Worm (Caenorhabditis elegans): ENCODE measurements around the gene F10E7.1.

F10E7.1 gene

DNA sequence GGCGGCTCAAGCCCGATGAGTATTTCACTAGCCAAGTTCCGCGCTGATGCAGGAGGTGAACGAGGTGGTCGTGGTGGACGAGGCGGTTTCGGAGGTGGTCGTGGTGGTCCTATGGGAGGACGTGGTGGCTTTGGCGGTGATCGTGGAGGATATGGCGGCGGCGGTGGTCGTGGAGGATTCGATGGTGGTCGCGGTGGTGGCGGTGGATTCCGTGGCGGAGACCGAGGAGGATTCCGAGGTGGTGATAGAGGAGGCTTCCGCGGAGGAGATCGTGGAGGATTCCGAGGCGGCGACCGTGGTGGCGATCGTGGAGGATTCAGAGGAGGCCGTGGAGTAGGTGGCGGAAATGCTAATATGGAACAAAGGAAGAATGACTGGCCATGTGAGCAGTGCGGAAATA lies 28.2 kb downstream of the F10E7.1 start:
- TF ChIP-seq egl-27 (tag; optimal IDR thresholded peaks at IDR 0.05) (no peak), ZK546.5 (tag; optimal IDR thresholded peaks at IDR 0.05) (no peak), ztf-11 (tag; optimal IDR thresholded peaks at IDR 0.05) (no peak), aly-2 (tag; optimal IDR thresholded peaks at IDR 0.05) (no peak), nhr-6 (tag; optimal IDR thresholded peaks at IDR 0.05) (no peak), blmp-1 (tag; optimal IDR thresholded peaks at IDR 0.05; ENCODE audit: insufficient read depth) (no peak), snpc-4 (tag; optimal IDR thresholded peaks at IDR 0.05) (no peak), sma-9 (GFP tag; optimal IDR thresholded peaks at IDR 0.05) (no peak), sma-9 (tag; optimal IDR thresholded peaks at IDR 0.05) (no peak), lin-11 (tag; optimal IDR thresholded peaks at IDR 0.05) (no peak), ztf-1 (GFP tag; conservative IDR thresholded peaks at IDR 0.05) (no peak), F13H6.1 (tag; optimal IDR thresholded peaks at IDR 0.05) (no peak)

DNA sequence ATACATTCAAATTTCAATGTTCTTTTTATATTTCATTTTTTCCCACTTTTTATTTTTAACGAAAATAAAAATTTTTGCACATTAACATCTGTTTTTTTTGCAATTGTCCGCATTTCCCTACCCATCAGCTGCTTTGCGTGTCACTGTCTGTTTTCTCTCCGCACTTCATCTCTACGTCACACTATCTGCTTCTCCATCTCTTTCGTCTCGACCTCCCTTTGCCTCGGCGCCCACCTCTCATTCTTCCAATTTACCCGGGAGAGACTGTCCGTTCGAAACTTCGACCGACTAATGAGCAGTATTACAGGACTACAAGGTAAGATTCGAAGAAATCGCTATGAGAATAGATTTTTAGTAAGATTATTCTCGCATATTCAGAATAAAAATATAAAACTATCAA lies 28.8 kb downstream of the F10E7.1 start, which contains the start of gene C27H5.2:
Gene C27H5.2, plus strand, starts transcription at position 190 of the 400 bp plus-strand sequence.
- TF ChIP-seq mab-5 (tag; optimal IDR thresholded peaks at IDR 0.05) (no peak), F13H6.1 (tag; optimal IDR thresholded peaks at IDR 0.05) (no peak), lsy-2 (tag; optimal IDR thresholded peaks at IDR 0.05) (peak in 1 of 2 experiments; percentile 18), nhr-237 (tag; optimal IDR thresholded peaks at IDR 0.05) (no peak), ztf-11 (tag; optimal IDR thresholded peaks at IDR 0.05) (no peak), fos-1 (tag; optimal IDR thresholded peaks at IDR 0.05) (peak; percentile 48), elt-1 (tag; optimal IDR thresholded peaks at IDR 0.05) (no peak), lin-11 (tag; optimal IDR thresholded peaks at IDR 0.05) (no peak), ama-1 (optimal IDR thresholded peaks at IDR 0.05) (peak; percentile 21), unc-62 (GFP tag; optimal IDR thresholded peaks at IDR 0.05) (no peak), nhr-129 (tag; optimal IDR thresholded peaks at IDR 0.05) (peak; percentile 21), nhr-21 (tag; optimal IDR thresholded peaks at IDR 0.05) (no peak), ceh-16 (tag; optimal IDR thresholded peaks at IDR 0.05) (no peak), ztf-4 (tag; optimal IDR thresholded peaks at IDR 0.05) (no peak)

DNA sequence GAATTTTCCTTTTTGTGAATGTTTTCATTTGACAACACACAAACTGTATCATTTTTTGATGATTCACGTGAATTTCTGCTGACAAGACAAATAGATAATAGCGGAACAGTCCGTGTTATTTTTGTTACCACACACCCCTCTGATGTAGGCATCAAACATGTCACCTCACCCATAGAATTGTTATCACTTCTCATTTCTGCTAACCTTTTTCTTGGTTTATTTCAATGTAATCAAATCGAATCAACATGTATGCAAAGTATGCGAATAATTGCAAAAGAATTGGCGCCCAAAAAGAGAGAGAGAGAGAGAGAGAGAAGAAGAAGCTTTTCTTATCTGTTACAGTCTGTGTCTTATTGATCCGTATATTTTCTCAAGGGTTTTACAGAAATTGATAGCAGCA lies 30.9 kb downstream of the F10E7.1 start:
- TF ChIP-seq gmeb-1 (tag; optimal IDR thresholded peaks at IDR 0.05) (peak; percentile 27), fos-1 (tag; optimal IDR thresholded peaks at IDR 0.05) (peak; percentile 52), nhr-10 (tag; optimal IDR thresholded peaks at IDR 0.05) (no peak), ztf-1 (GFP tag; conservative IDR thresholded peaks at IDR 0.05) (no peak), skn-1 (tag; optimal IDR thresholded peaks at IDR 0.05) (no peak), nhr-23 (tag; optimal IDR thresholded peaks at IDR 0.05) (no peak), crh-2 (tag; optimal IDR thresholded peaks at IDR 0.05) (peak; percentile 43), sma-9 (GFP tag; optimal IDR thresholded peaks at IDR 0.05) (peak; percentile 60), sma-9 (tag; optimal IDR thresholded peaks at IDR 0.05) (no peak), alr-1 (tag; optimal IDR thresholded peaks at IDR 0.05) (no peak)

DNA sequence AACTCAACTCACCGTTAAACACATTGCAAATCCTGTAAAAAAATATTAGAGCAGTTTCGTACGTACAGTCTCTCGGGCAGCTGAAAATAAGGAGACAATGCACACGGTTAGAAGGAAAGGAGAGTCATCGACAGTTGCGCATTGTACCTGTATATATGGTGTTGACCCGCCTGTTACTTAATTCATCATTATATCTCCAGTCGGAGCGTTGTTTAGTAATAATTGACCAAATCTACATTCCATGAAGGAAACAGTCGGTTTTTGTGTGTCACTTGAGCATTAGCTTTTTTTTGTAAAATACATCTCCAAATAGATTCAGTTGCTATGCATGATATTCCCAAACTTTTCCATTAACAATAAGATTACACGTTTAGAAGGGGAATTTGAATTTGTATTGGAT lies 35.0 kb downstream of the F10E7.1 start, which contains the start of gene C27H5.12:
Gene C27H5.12, minus strand, starts transcription at position 101 of the 400 bp plus-strand sequence.
- no peak for TF ChIP-seq snpc-4 (tag; optimal IDR thresholded peaks at IDR 0.05)
- no peak for TF ChIP-seq ztf-1 (GFP tag; conservative IDR thresholded peaks at IDR 0.05)
- TF ChIP-seq sma-3 (GFP tag; optimal IDR thresholded peaks at IDR 0.05), result no peak

DNA sequence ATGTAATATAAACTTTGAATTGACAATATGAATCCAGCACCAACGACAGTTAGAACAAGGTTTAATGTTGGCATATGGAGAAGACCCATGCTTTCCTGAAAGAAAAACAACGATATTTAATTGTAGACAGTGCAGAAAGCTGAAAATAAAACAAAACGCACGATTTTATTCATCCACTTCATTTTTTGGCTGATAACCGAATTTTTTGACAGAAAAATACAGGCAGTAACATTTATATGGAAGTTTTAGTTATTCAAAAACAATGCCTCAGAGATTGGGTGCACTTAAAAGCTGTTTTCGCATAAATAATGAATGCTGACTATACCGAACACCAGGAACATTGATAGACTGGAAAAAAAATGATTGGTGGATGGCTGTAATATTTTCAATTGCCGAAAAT lies 39.2 kb downstream of the F10E7.1 start, which contains the start of gene mfsd-13.2:
Gene mfsd-13.2, minus strand, starts transcription at position 101 of the 400 bp plus-strand sequence.
- TF ChIP-seq sem-4 (tag; optimal IDR thresholded peaks at IDR 0.05) (no peak), unc-62 (GFP tag; optimal IDR thresholded peaks at IDR 0.05) (no peak), skn-1 (tag; optimal IDR thresholded peaks at IDR 0.05) (no peak), nhr-12 (tag; optimal IDR thresholded peaks at IDR 0.05) (no peak), nhr-6 (tag; optimal IDR thresholded peaks at IDR 0.05) (no peak), Y55F3AM.14 (GFP tag; optimal IDR thresholded peaks at IDR 0.05) (no peak), snpc-4 (tag; optimal IDR thresholded peaks at IDR 0.05) (no peak)

DNA sequence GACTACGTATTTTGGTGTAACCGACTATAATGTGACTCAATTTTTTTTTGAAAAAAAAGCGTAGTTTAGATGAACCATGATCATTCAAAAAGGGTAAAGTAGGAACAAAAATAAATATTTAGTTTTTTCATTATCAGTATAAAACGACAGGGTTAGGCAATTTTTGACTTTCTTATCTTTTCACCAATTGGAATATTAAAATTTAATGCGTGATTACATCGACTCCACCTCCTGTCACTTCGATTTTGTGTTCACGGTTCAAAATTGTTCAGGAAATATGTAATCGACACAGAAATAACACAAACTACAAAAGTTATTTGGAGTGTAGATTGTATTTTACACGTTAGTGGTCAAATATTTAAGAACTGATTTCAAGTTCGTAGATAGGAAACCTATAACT lies 40.2 kb downstream of the F10E7.1 start:
- peak; percentile 21 for TF ChIP-seq crh-2 (tag; optimal IDR thresholded peaks at IDR 0.05)
- TF ChIP-seq unc-39 (tag; optimal IDR thresholded peaks at IDR 0.05), result no peak
- TF ChIP-seq sma-9 (GFP tag; optimal IDR thresholded peaks at IDR 0.05), result peak; percentile 46
- TF ChIP-seq sma-9 (tag; optimal IDR thresholded peaks at IDR 0.05), result no peak
- no peak for TF ChIP-seq mbf-1 (tag; optimal IDR thresholded peaks at IDR 0.05)
- peak; percentile 81 for TF ChIP-seq fos-1 (tag; optimal IDR thresholded peaks at IDR 0.05)

Measured in whole organism, L2 larva.